Fruit fly (Drosophila melanogaster): ENCODE results near the gene Grip71.

Gene Grip71

dm6 chr2L:18693877-18694723 is 14.5 kb upstream of the Grip71 start:
- peak; percentile 94 for TF ChIP-seq CG17801 (GFP tag; optimal IDR thresholded peaks at IDR 0.05; ENCODE audit: partially characterized antibody)

- no peak for TF ChIP-seq CG17801 (GFP tag; optimal IDR thresholded peaks at IDR 0.05; ENCODE audit: partially characterized antibody)
These were observed 13.9 kb upstream of the Grip71 start for dm6 chr2L:18694724-18695105.

- peak; percentile 68 for TF ChIP-seq CG17801 (GFP tag; optimal IDR thresholded peaks at IDR 0.05; ENCODE audit: partially characterized antibody)
These were observed 13.2 kb upstream of the Grip71 start, which contains the start of the genes CG10383 and CG10338 for dm6 chr2L:18695404-18695804. Gene CG10383, minus strand, starts transcription at chr2L:18695602. Gene CG10338, plus strand, starts transcription at chr2L:18695664.

dm6 chr2L:18698559-18699130 is 10.0 kb upstream of the Grip71 start, which contains the start of gene CG10341:
Gene CG10341, plus strand, starts transcription at chr2L:18698714.
- peak; percentile 10 for TF ChIP-seq CG17801 (GFP tag; optimal IDR thresholded peaks at IDR 0.05; ENCODE audit: partially characterized antibody)

dm6 chr2L:18702721-18703488 is 5.7 kb upstream of the Grip71 start, which contains the start of the genes CG10376 and CG10343:
Gene CG10376, minus strand, starts transcription at chr2L:18703105.
Gene CG10343, plus strand, starts transcription at chr2L:18703473.
- TF ChIP-seq CG17801 (GFP tag; optimal IDR thresholded peaks at IDR 0.05; ENCODE audit: partially characterized antibody) = peak; percentile 69

- peak; percentile 73 for TF ChIP-seq CG17801 (GFP tag; optimal IDR thresholded peaks at IDR 0.05; ENCODE audit: partially characterized antibody)
These were observed 3.0 kb upstream of the Grip71 start, which contains the start of gene Jwa for dm6 chr2L:18705617-18706046. Gene Jwa, minus strand, starts transcription at chr2L:18705703.

dm6 chr2L:18707844-18708238 is 805 bp upstream of the Grip71 start:
- TF ChIP-seq CG17801 (GFP tag; optimal IDR thresholded peaks at IDR 0.05; ENCODE audit: partially characterized antibody) = no peak

dm6 chr2L:18713686-18714085 is 5.0 kb downstream of the Grip71 start, which contains the start of gene Irk3:
Gene Irk3, minus strand, starts transcription at chr2L:18713748.
- no peak for TF ChIP-seq CG17801 (GFP tag; optimal IDR thresholded peaks at IDR 0.05; ENCODE audit: partially characterized antibody)

dm6 chr2L:18714086-18714485 is 5.4 kb downstream of the Grip71 start:
- TF ChIP-seq CG17801 (GFP tag; optimal IDR thresholded peaks at IDR 0.05; ENCODE audit: partially characterized antibody) = no peak

- no peak for TF ChIP-seq CG17801 (GFP tag; optimal IDR thresholded peaks at IDR 0.05; ENCODE audit: partially characterized antibody)
These were observed 8.8 kb downstream of the Grip71 start for dm6 chr2L:18717365-18718011.

dm6 chr2L:18719583-18719982 is 10.9 kb downstream of the Grip71 start:
- no peak for TF ChIP-seq CG17801 (GFP tag; optimal IDR thresholded peaks at IDR 0.05; ENCODE audit: partially characterized antibody)

- TF ChIP-seq CG17801 (GFP tag; optimal IDR thresholded peaks at IDR 0.05; ENCODE audit: partially characterized antibody) = no peak
These were observed 16.2 kb downstream of the Grip71 start for dm6 chr2L:18724842-18725241.

dm6 chr2L:18727986-18728385 is 19.3 kb downstream of the Grip71 start:
- TF ChIP-seq CG17801 (GFP tag; optimal IDR thresholded peaks at IDR 0.05; ENCODE audit: partially characterized antibody) = no peak

- TF ChIP-seq CG17801 (GFP tag; optimal IDR thresholded peaks at IDR 0.05; ENCODE audit: partially characterized antibody) = no peak
These were observed 23.6 kb downstream of the Grip71 start, which contains the start of gene CG10348 for dm6 chr2L:18732291-18732690. Gene CG10348, minus strand, starts transcription at chr2L:18732524.
